Worm (Caenorhabditis elegans) whole organism, young adult: ENCODE measurements around the gene rab-14.

ENCODE experiments used
- B0019.2 ChIP-seq: fragments of 200-800 bp; sonication (Bioruptor generic); conservative IDR thresholded peaks from 2 replicates; pipeline ENCODE4 v1.3.6; 2022; ENCODE audit warnings: missing genetic modification reagents, missing genetic modification characterization, missing compliant biosample characterization
- B0336.3 ChIP-seq: fragments of 200-800 bp; sonication (Bioruptor generic); IDR thresholded peaks from 2 replicates; pipeline ENCODE4 v1.3.6; 2022; ENCODE audit warnings: missing genetic modification characterization, missing compliant biosample characterization
- F33H1.4 ChIP-seq: fragments of 200-800 bp; sonication (Bioruptor generic); IDR thresholded peaks from 2 replicates; pipeline ENCODE4 v1.3.6; 2022; ENCODE audit warnings: missing genetic modification reagents, missing genetic modification characterization, missing compliant biosample characterization
- F37B4.10 ChIP-seq: fragments of 200-800 bp; sonication (Bioruptor generic); IDR thresholded peaks from 2 replicates; pipeline ENCODE4 v1.3.6; 2022; ENCODE audit warnings: missing genetic modification characterization, missing compliant biosample characterization
- F52B5.7 ChIP-seq: sonication (generic microtip); optimal IDR thresholded peaks from 2 replicates; lab custom pipeline; 2016; ENCODE audit warnings: mild to moderate bottlenecking, missing genetic modification characterization, missing compliant biosample characterization
- F55B11.4 ChIP-seq: sonication (generic microtip); optimal IDR thresholded peaks from 2 replicates; lab custom pipeline; 2016; ENCODE audit warnings: missing compliant biosample characterization, missing genetic modification characterization, borderline replicate concordance; ENCODE audit not compliant: insufficient read depth
- F57C9.4 ChIP-seq: sonication (generic microtip); optimal IDR thresholded peaks from 2 replicates; lab custom pipeline; 2017; ENCODE audit warnings: mild to moderate bottlenecking, missing genetic modification characterization, missing compliant biosample characterization
- K12H6.12 ChIP-seq: fragments of 200-800 bp; sonication (Bioruptor generic); optimal IDR thresholded peaks from 2 replicates; lab custom pipeline; 2018; ENCODE audit warnings: mild to moderate bottlenecking, missing genetic modification characterization, missing compliant biosample characterization
- T07F8.4 ChIP-seq: sonication (generic microtip); optimal IDR thresholded peaks from 2 replicates; lab custom pipeline; 2016; ENCODE audit warnings: mild to moderate bottlenecking, missing genetic modification characterization, moderate library complexity, missing compliant biosample characterization
- atf-7 ChIP-seq: sonication (generic microtip); optimal IDR thresholded peaks from 2 replicates; lab custom pipeline; 2017; ENCODE audit warnings: mild to moderate bottlenecking, missing genetic modification characterization, missing compliant biosample characterization
- athp-1 ChIP-seq: sonication (generic microtip); optimal IDR thresholded peaks from 2 replicates; lab custom pipeline; 2017; ENCODE audit warnings: mild to moderate bottlenecking, missing genetic modification characterization, missing compliant biosample characterization
- cebp-1 ChIP-seq, 2 experiments: fragments of 200-800 bp in 1 of 2; sonication (Bioruptor generic) in 1 of 2; sonication (generic microtip) in 1 of 2; IDR thresholded peaks in 1 of 2; optimal IDR thresholded peaks in 1 of 2; 2 replicates each; pipeline versions ENCODE4 v1.3.6 to Lab custom; 2017 to 2022; ENCODE audit warnings: missing compliant biosample characterization in 2 of 2, missing genetic modification characterization in 2 of 2, mild to moderate bottlenecking in 1 of 2, missing genetic modification reagents in 1 of 2, moderate library complexity in 1 of 2
- cebp-2 ChIP-seq: fragments of 200-800 bp; sonication (Bioruptor generic); IDR thresholded peaks from 2 replicates; pipeline ENCODE4 v1.3.6; 2022; ENCODE audit warnings: missing genetic modification characterization, missing compliant biosample characterization
- ceh-58 ChIP-seq: fragments of 200-800 bp; sonication (Bioruptor generic); IDR thresholded peaks from 2 replicates; pipeline ENCODE4 v1.3.6; 2022; ENCODE audit warnings: missing genetic modification characterization, missing compliant biosample characterization
- ceh-79 ChIP-seq: sonication (generic microtip); optimal IDR thresholded peaks from 2 replicates; lab custom pipeline; 2017; ENCODE audit warnings: mild to moderate bottlenecking, missing genetic modification characterization, missing compliant biosample characterization
- dox-1 ChIP-seq: fragments of 200-800 bp; sonication (Bioruptor generic); IDR thresholded peaks from 2 replicates; pipeline ENCODE4 v1.3.6; 2022; ENCODE audit warnings: missing genetic modification reagents, missing genetic modification characterization, missing compliant biosample characterization
- dpl-1 ChIP-seq: fragments of 150-350 bp; optimal IDR thresholded peaks from 2 replicates; lab custom pipeline; 2014; ENCODE audit warnings: missing biosample characterization, missing genetic modification reagents, missing genetic modification characterization
- egrh-3 ChIP-seq: fragments of 200-800 bp; sonication (Bioruptor generic); IDR thresholded peaks from 2 replicates; pipeline ENCODE4 v1.3.6; 2022; ENCODE audit warnings: missing genetic modification reagents, missing genetic modification characterization, missing compliant biosample characterization
- him-1 ChIP-seq: sonication (generic microtip); optimal IDR thresholded peaks from 2 replicates; lab custom pipeline; 2016; ENCODE audit warnings: missing genotype, missing genetic modification reagents, missing genetic modification characterization, missing compliant biosample characterization
- hmg-1.2 ChIP-seq: fragments of 200-800 bp; sonication (Bioruptor generic); IDR thresholded peaks from 2 replicates; pipeline ENCODE4 v1.3.6; 2022; ENCODE audit warnings: missing genetic modification reagents, missing genetic modification characterization, missing compliant biosample characterization
- hrde-1 ChIP-seq: sonication (generic microtip); optimal IDR thresholded peaks from 2 replicates; lab custom pipeline; 2016; ENCODE audit warnings: missing genetic modification characterization, mild to moderate bottlenecking, missing compliant biosample characterization, moderate library complexity, missing genotype, missing genetic modification reagents, borderline replicate concordance
- hsf-1 ChIP-seq: fragments of 200-800 bp; sonication (Bioruptor generic); IDR thresholded peaks from 2 replicates; pipeline ENCODE4 v1.3.6; 2022; ENCODE audit warnings: missing genetic modification reagents, missing genetic modification characterization, missing compliant biosample characterization
- lin-40 ChIP-seq: sonication (generic microtip); optimal IDR thresholded peaks from 2 replicates; lab custom pipeline; 2016; ENCODE audit warnings: missing genetic modification characterization, mild to moderate bottlenecking, missing compliant biosample characterization, missing genotype, missing genetic modification reagents
- lir-1 ChIP-seq: fragments of 200-800 bp; sonication (Bioruptor generic); conservative IDR thresholded peaks from 2 replicates; pipeline ENCODE4 v1.3.6; 2022; ENCODE audit warnings: missing genetic modification reagents, missing genetic modification characterization, missing compliant biosample characterization
- madf-10 ChIP-seq: sonication (generic microtip); optimal IDR thresholded peaks from 2 replicates; lab custom pipeline; 2016; ENCODE audit warnings: mild to moderate bottlenecking, missing genetic modification characterization, missing compliant biosample characterization
- mel-28 ChIP-seq: sonication (generic microtip); optimal IDR thresholded peaks from 2 replicates; lab custom pipeline; 2016; ENCODE audit warnings: borderline replicate concordance, mild to moderate bottlenecking, missing genetic modification characterization, missing compliant biosample characterization
- mxl-1 ChIP-seq: sonication (generic microtip); optimal IDR thresholded peaks from 2 replicates; lab custom pipeline; 2016; ENCODE audit warnings: missing genetic modification characterization, missing compliant biosample characterization
- nfya-1 ChIP-seq: sonication (generic microtip); optimal IDR thresholded peaks from 2 replicates; lab custom pipeline; 2017; ENCODE audit warnings: antibody characterized with exemption, missing compliant biosample characterization, missing genetic modification characterization, borderline replicate concordance; ENCODE audit not compliant: insufficient read depth
- nfyb-1 ChIP-seq: fragments of 200-800 bp; sonication (Bioruptor generic); IDR thresholded peaks from 2 replicates; pipeline ENCODE4 v1.3.6; 2022; ENCODE audit warnings: missing genetic modification reagents, missing genetic modification characterization, missing compliant biosample characterization
- nhr-179 ChIP-seq: sonication (generic microtip); optimal IDR thresholded peaks from 2 replicates; lab custom pipeline; 2016; ENCODE audit warnings: mild to moderate bottlenecking, missing genetic modification characterization, missing compliant biosample characterization
- nhr-90 ChIP-seq: sonication (generic microtip); optimal IDR thresholded peaks from 2 replicates; lab custom pipeline; 2016; ENCODE audit warnings: missing genotype, mild to moderate bottlenecking, missing genetic modification characterization, missing compliant biosample characterization
- pha-4 ChIP-seq: fragments of 150-350 bp; sonication (generic microtip); optimal IDR thresholded peaks from 2 replicates; lab custom pipeline; 2014; ENCODE audit warnings: missing biosample characterization, missing genetic modification reagents, missing genetic modification characterization
- repo-1 ChIP-seq: sonication (generic microtip); optimal IDR thresholded peaks from 2 replicates; lab custom pipeline; 2017; ENCODE audit warnings: mild to moderate bottlenecking, missing genetic modification characterization, missing compliant biosample characterization
- sdz-38 ChIP-seq: sonication (generic microtip); optimal IDR thresholded peaks from 2 replicates; lab custom pipeline; 2016; ENCODE audit warnings: missing genotype, missing genetic modification characterization, missing compliant biosample characterization
- somi-1 ChIP-seq: fragments of 200-800 bp; sonication (Bioruptor generic); optimal IDR thresholded peaks from 2 replicates; lab custom pipeline; 2018; ENCODE audit warnings: mild to moderate bottlenecking, missing genetic modification characterization, missing compliant biosample characterization
- sptf-2 ChIP-seq: fragments of 200-800 bp; sonication (Bioruptor generic); optimal IDR thresholded peaks from 2 replicates; lab custom pipeline; 2018; ENCODE audit warnings: mild to moderate bottlenecking, missing genetic modification characterization, missing compliant biosample characterization
- tbx-9 ChIP-seq: sonication (generic microtip); optimal IDR thresholded peaks from 2 replicates; lab custom pipeline; 2016; ENCODE audit warnings: borderline replicate concordance, missing genetic modification characterization, inconsistent platforms, missing compliant biosample characterization
- unc-130 ChIP-seq: sonication (generic microtip); optimal IDR thresholded peaks from 2 replicates; lab custom pipeline; 2016; ENCODE audit warnings: missing genetic modification reagents, missing genetic modification characterization, missing compliant biosample characterization
- unc-62 ChIP-seq: fragments of 150-350 bp; optimal IDR thresholded peaks from 2 replicates; lab custom pipeline; 2014; ENCODE audit warnings: missing biosample characterization, missing genetic modification reagents, missing genetic modification characterization
- ztf-18 ChIP-seq: sonication (generic microtip); optimal IDR thresholded peaks from 2 replicates; lab custom pipeline; 2016; ENCODE audit warnings: missing genotype, mild to moderate bottlenecking, missing genetic modification characterization, missing compliant biosample characterization
- ztf-22 ChIP-seq: fragments of 200-800 bp; sonication (Bioruptor generic); optimal IDR thresholded peaks from 2 replicates; lab custom pipeline; 2018; ENCODE audit warnings: mild to moderate bottlenecking, missing genetic modification characterization, moderate library complexity, missing compliant biosample characterization

rab-14 gene

DNA sequence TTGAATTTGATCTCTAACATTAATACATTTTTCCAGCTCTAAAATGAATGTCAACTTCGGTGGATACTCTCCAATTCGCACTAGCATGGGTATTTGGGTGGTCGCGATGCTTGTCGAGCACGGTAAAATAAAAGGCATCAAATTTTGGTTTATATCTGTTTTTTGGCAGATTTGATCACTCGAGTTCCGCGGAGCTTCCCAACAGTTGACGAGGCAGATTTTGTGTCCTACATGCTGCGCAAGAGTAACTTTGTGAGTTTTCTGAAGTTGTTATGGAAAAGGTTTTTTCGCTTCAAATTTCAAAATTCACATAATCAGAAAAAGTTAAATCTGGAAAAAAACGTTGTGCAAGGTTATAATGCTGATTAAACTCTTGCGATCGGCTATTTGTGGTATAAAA is 34.9 kb upstream of the rab-14 start:
- TF ChIP-seq mel-28 (tag; lab: Kevin White, UChicago) (no peak), cebp-1 (GFP tag; IDR thresholded peaks at IDR 0.05; lab: Robert Waterston, UW) (no peak), cebp-1 (tag; optimal IDR thresholded peaks at IDR 0.05; lab: Kevin White, UChicago) (no peak), unc-130 (no peak)
- TF ChIP-seq, all 124 proteins: peak for 0

DNA sequence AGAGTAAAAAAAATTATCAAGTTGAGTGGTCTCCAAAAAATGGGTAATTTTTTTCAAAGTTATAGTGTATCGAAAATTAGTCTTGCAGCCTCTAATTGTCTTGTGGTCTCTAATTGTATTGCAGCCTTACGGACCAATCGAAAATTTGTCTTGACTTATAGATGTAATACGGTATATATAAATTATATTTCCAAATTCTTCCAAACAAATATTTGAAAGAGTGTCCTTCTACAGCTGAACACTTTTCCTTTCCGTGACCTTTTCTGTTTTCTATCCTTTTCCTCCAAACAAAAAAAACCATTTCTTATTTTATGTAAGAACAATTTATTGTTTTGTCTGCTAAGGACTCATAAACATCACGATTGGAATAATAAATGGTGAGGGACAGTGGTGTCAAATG is 34.2 kb upstream of the rab-14 start, which contains the start of gene K09E9.7:
Gene K09E9.7 (plus strand): TSS at position 301 of the 400 bp plus-strand sequence.
- TF ChIP-seq lin-40: no peak
- TF ChIP-seq ztf-22: no peak
- TF ChIP-seq F52B5.7 (tag; lab: Kevin White, UChicago): no peak
- TF ChIP-seq F37B4.10: no peak
- TF ChIP-seq sptf-2 (GFP tag; lab: Kevin White, UChicago): no peak
- no peak for TF ChIP-seq him-1
- no peak for TF ChIP-seq egrh-3 (GFP tag; lab: Robert Waterston, UW)
- no peak for TF ChIP-seq madf-10 (tag; lab: Kevin White, UChicago)
- TF ChIP-seq hrde-1 (tag; lab: Kevin White, UChicago): no peak
- no peak for TF ChIP-seq tbx-9 (tag; lab: Kevin White, UChicago)
- TF ChIP-seq dpl-1 (GFP tag; lab: Kevin White, UChicago): no peak
- no peak for TF ChIP-seq B0336.3 (GFP tag; lab: Robert Waterston, UW)

DNA sequence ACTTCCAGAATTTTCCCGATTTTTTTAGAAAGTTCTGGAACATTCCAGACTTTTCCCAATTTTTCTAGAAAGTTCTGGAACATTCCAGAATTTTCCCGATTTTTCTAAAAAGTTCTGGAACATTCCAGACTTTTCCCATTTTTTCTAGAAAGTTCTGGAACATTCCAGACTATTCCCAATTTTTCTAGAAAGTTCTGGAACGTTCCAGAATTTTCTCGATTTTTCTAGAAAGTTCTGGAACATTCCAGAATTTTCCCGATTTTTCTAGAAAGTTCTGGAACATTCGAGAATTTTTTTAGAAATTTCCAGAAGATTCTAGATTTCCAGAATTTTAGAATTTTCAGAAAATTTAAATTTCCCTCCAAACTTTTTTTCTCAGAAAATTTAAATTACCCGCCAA is 28.7 kb upstream of the rab-14 start:
- 0 out of 2 replicates have a peak, but pooled peaks have one; percentile 14 for TF ChIP-seq B0019.2
- TF ChIP-seq hsf-1 (GFP tag; lab: Robert Waterston, UW): peak; percentile 95
- TF ChIP-seq dox-1: 0 out of 2 replicates have a peak, but pooled peaks have one; percentile 30

DNA sequence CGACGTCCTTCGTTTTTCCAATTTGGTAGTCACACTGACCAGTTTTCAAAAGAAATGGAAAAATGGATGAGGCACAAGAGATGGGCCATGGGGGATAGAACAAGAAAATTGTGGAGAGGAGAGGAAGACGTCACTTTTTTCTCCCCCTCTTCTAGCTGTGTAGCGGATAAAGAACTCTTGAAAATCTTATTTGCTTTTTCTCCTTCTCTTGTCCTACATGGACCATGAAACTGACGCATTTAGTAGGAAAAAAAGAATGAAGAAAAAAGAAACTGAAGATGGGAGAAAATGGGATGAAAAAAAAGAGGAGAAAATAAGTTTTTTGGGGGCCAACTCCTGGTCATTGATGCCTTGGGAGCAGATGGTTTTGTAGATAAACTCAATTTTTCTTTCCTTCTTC is 27.5 kb upstream of the rab-14 start:
- TF ChIP-seq F57C9.4 (tag; lab: Kevin White, UChicago): no peak
- TF ChIP-seq ceh-58 (GFP tag; lab: Robert Waterston, UW): no peak
- no peak for TF ChIP-seq F33H1.4 (GFP tag; lab: Robert Waterston, UW)
- peak; percentile 31 for TF ChIP-seq somi-1 (GFP tag; lab: Kevin White, UChicago)
- no peak for TF ChIP-seq nhr-90 (tag; lab: Kevin White, UChicago)

DNA sequence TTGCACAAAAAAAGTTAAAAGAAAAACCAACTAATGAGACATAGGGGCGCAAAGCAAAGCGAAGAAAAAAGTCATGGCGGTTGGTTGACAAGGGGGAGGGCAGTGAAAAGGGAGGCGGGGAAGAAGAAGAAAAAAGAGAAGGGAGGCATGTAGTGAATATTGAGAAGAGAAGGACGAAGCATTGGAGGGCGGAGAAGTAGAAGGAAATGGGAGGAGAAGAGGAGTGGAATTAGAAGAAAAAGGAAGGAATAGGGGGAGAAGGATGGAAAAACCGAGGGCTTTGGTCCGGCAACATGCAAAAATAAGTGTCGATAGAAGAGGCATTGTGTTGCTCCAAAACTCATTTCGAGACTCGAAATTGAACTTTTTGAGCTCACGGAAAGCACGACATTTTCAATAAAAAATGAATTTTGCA is 24.4 kb upstream of the rab-14 start:
- TF ChIP-seq mxl-1 (tag; lab: Kevin White, UChicago) (no peak), athp-1 (no peak), ztf-18 (tag; lab: Kevin White, UChicago) (no peak), pha-4 (no peak), mel-28 (tag; lab: Kevin White, UChicago) (no peak), somi-1 (GFP tag; lab: Kevin White, UChicago) (no peak), F55B11.4 (tag; lab: Kevin White, UChicago) (no peak), nfyb-1 (GFP tag; lab: Robert Waterston, UW) (no peak), lir-1 (GFP tag; lab: Robert Waterston, UW) (no peak), T07F8.4 (tag; lab: Kevin White, UChicago) (no peak), K12H6.12 (tag; lab: Kevin White, UChicago) (no peak), ceh-79 (tag; lab: Kevin White, UChicago) (no peak), sdz-38 (tag; lab: Kevin White, UChicago) (no peak), nfya-1 (tag; lab: Kevin White, UChicago) (no peak), hmg-1.2 (0 out of 2 replicates have a peak, but pooled peaks have one; percentile 9), nhr-179 (no peak), atf-7 (tag; lab: Kevin White, UChicago) (no peak), F57C9.4 (tag; lab: Kevin White, UChicago) (no peak), sptf-2 (GFP tag; lab: Kevin White, UChicago) (no peak), tbx-9 (tag; lab: Kevin White, UChicago) (no peak), egrh-3 (GFP tag; lab: Robert Waterston, UW) (peak; percentile 17; the same call in 1 of the 2 replicates), unc-62 (GFP tag; lab: Kevin White, UChicago) (no peak), cebp-2 (GFP tag; lab: Robert Waterston, UW) (no peak), repo-1 (no peak)
